In the genomic region with DNA sequence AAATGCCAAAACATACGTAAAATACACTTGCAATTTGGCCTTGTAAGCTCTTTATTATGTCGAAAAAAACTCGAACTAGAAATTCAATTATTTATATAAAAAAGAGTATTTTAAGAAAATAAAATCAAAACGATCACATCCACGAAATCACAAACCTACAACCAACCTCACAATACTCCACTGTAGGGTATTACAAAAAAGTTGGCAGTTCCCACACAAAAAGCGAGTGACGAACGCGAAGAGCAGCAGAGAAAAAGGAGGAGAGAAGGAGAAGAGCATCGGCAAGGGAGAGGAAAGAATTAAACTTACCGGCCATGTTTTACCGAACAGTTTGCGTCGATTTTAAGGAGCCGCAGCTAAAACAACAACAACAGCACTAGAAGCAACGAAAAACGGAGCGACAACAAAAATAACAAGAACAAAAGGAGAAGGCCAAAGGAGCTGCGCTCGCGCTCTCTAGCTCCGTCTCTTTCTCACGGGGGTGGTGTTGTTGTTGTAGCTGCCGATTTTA, we compare ENCODE assay signal across 1 fruit fly cellular context.
TF ChIP-seq lines count a peak whose summit lies in the region.

No protein-coding gene starts in this region.

TF ChIP-seq in whole organism, embryonic, 481 proteins besides CTCF, POLR2A, EP300 and RAD21 (continued from another document and continues in another):
- TF ChIP-seq CG12769 (tag; optimal IDR thresholded peaks at IDR 0.05; lab: Kevin White, UChicago) (no peak), row (GFP tag; IDR thresholded peaks at IDR 0.05; lab: Robert Waterston, UW) (peak; percentile 48; the same call in 2 of the 3 replicates), Deaf1 (tag; optimal IDR thresholded peaks at IDR 0.05; lab: Kevin White, UChicago) (peak; percentile 40), D19A (tag; optimal IDR thresholded peaks at IDR 0.05; lab: Kevin White, UChicago) (peak; percentile 84), HmgD (GFP tag; optimal IDR thresholded peaks at IDR 0.05; lab: Kevin White, UChicago) (no peak), CG31388 (GFP tag; optimal IDR thresholded peaks at IDR 0.05; lab: Kevin White, UChicago) (no peak), sob (GFP tag; IDR thresholded peaks at IDR 0.05; lab: Robert Waterston, UW) (no peak), psq (GFP tag; optimal IDR thresholded peaks at IDR 0.05; lab: Kevin White, UChicago) (peak; percentile 50), CG9437 (GFP tag; optimal IDR thresholded peaks at IDR 0.05; lab: Kevin White, UChicago) (no peak), CG4360 (GFP tag; IDR thresholded peaks at IDR 0.05; lab: Robert Waterston, UW) (peak; percentile 99), CG13123 (GFP tag; optimal IDR thresholded peaks at IDR 0.05; lab: Kevin White, UChicago) (no peak), phol (tag; optimal IDR thresholded peaks at IDR 0.05; lab: Kevin White, UChicago) (peak; percentile 27), CG3726 (GFP tag; IDR thresholded peaks at IDR 0.05; lab: Robert Waterston, UW) (no peak), p53 (GFP tag; optimal IDR thresholded peaks at IDR 0.05; lab: Kevin White, UChicago) (no peak), NFAT (GFP tag; IDR thresholded peaks at IDR 0.05; lab: Robert Waterston, UW) (no peak), Opbp (GFP tag; IDR thresholded peaks at IDR 0.05; lab: Robert Waterston, UW; ENCODE audit: partially characterized antibody) (no peak), crp (GFP tag; optimal IDR thresholded peaks at IDR 0.05; lab: Kevin White, UChicago) (no peak), CG15269 (tag; optimal IDR thresholded peaks at IDR 0.05; lab: Kevin White, UChicago) (peak; percentile 8), Atf6 (GFP tag; IDR thresholded peaks at IDR 0.05; lab: Robert Waterston, UW) (no peak), CG18011 (GFP tag; optimal IDR thresholded peaks at IDR 0.05; lab: Kevin White, UChicago) (no peak), CG34376 (GFP tag; optimal IDR thresholded peaks at IDR 0.05; lab: Kevin White, UChicago) (no peak), NfI (GFP tag; optimal IDR thresholded peaks at IDR 0.05; lab: Kevin White, UChicago) (no peak), HLHmδ (GFP tag; optimal IDR thresholded peaks at IDR 0.05; lab: Kevin White, UChicago) (no peak), sens (GFP tag; lab: Kevin White, UChicago) (peak; percentile 49), CG6689 (GFP tag; IDR thresholded peaks at IDR 0.05; lab: Robert Waterston, UW) (no peak), so (GFP tag; IDR thresholded peaks at IDR 0.05; lab: Robert Waterston, UW) (no peak), Ets65A (GFP tag; lab: Kevin White, UChicago) (no peak), Hmx (GFP tag; optimal IDR thresholded peaks at IDR 0.05; lab: Kevin White, UChicago) (no peak), CG17361 (GFP tag; IDR thresholded peaks at IDR 0.05; lab: Robert Waterston, UW) (no peak), chn (GFP tag; optimal IDR thresholded peaks at IDR 0.05; lab: Kevin White, UChicago) (no peak), Dip2 (GFP tag; IDR thresholded peaks at IDR 0.05; lab: Robert Waterston, UW) (no peak), HHEX (GFP tag; optimal IDR thresholded peaks at IDR 0.05; lab: Kevin White, UChicago) (no peak), CG16779 (GFP tag; IDR thresholded peaks at IDR 0.05; lab: Robert Waterston, UW) (no peak), CG8290 (GFP tag; optimal IDR thresholded peaks at IDR 0.05; lab: Kevin White, UChicago) (no peak), CG8290 (tag; optimal IDR thresholded peaks at IDR 0.05; lab: Kevin White, UChicago) (no peak), fd3F (GFP tag; optimal IDR thresholded peaks at IDR 0.05; lab: Kevin White, UChicago) (no peak), CG15479 (GFP tag; optimal IDR thresholded peaks at IDR 0.05; lab: Kevin White, UChicago) (no peak), B-H1 (GFP tag; IDR thresholded peaks at IDR 0.05; lab: Robert Waterston, UW) (no peak), H15 (GFP tag; IDR thresholded peaks at IDR 0.05; lab: Robert Waterston, UW) (no peak), CG10979 (tag; optimal IDR thresholded peaks at IDR 0.05; lab: Kevin White, UChicago) (peak; percentile 2), CG9797 (GFP tag; optimal IDR thresholded peaks at IDR 0.05; lab: Kevin White, UChicago) (no peak), Lpt (GFP tag; optimal IDR thresholded peaks at IDR 0.05; lab: Kevin White, UChicago) (no peak), ci (GFP tag; IDR thresholded peaks at IDR 0.05; lab: Robert Waterston, UW) (peak; percentile 37; the same call in 1 of the 3 replicates), CG18262 (tag; optimal IDR thresholded peaks at IDR 0.05; lab: Kevin White, UChicago) (peak; percentile 12), CG8359 (GFP tag; optimal IDR thresholded peaks at IDR 0.05; lab: Kevin White, UChicago; ENCODE audit: borderline replicate concordance) (no peak), jumu (GFP tag; optimal IDR thresholded peaks at IDR 0.05; lab: Kevin White, UChicago) (no peak), CG11093 (GFP tag; IDR thresholded peaks at IDR 0.05; lab: Robert Waterston, UW) (no peak), kah (GFP tag; optimal IDR thresholded peaks at IDR 0.05; lab: Kevin White, UChicago) (no peak), Vsx1 (GFP tag; optimal IDR thresholded peaks at IDR 0.05; lab: Kevin White, UChicago) (peak; percentile 31), gro (GFP tag; optimal IDR thresholded peaks at IDR 0.05; lab: Kevin White, UChicago) (no peak), CG10543 (GFP tag; optimal IDR thresholded peaks at IDR 0.05; lab: Kevin White, UChicago) (no peak), CG14014 (GFP tag; IDR thresholded peaks at IDR 0.05; lab: Robert Waterston, UW) (no peak), CoRest (tag; optimal IDR thresholded peaks at IDR 0.05; lab: Kevin White, UChicago) (no peak), pan (optimal IDR thresholded peaks at IDR 0.05; lab: Kevin White, UChicago) (no peak), pan (GFP tag; optimal IDR thresholded peaks at IDR 0.05 in 1 of 2, IDR thresholded peaks at IDR 0.05 in 1 of 2) (no peak), CG9932 (GFP tag; IDR thresholded peaks at IDR 0.05; lab: Robert Waterston, UW) (no peak), zen2 (GFP tag; IDR thresholded peaks at IDR 0.05; lab: Robert Waterston, UW; ENCODE audit: partially characterized antibody) (no peak), fd96Cb (tag; optimal IDR thresholded peaks at IDR 0.05; lab: Kevin White, UChicago) (no peak), D19B (GFP tag; optimal IDR thresholded peaks at IDR 0.05; lab: Kevin White, UChicago) (no peak), CG13894 (tag; optimal IDR thresholded peaks at IDR 0.05; lab: Kevin White, UChicago) (no peak), CG1602 (GFP tag; optimal IDR thresholded peaks at IDR 0.05; lab: Kevin White, UChicago) (no peak), mam (GFP tag; optimal IDR thresholded peaks at IDR 0.05; lab: Kevin White, UChicago) (no peak), Nf-YB (GFP tag; optimal IDR thresholded peaks at IDR 0.05; lab: Kevin White, UChicago) (no peak), CG7357 (GFP tag; IDR thresholded peaks at IDR 0.05; lab: Robert Waterston, UW) (no peak), CG7271 (tag; optimal IDR thresholded peaks at IDR 0.05; lab: Kevin White, UChicago) (no peak), CG42726 (GFP tag; IDR thresholded peaks at IDR 0.05; lab: Robert Waterston, UW; ENCODE audit: partially characterized antibody) (no peak), CG6791 (GFP tag; IDR thresholded peaks at IDR 0.05; lab: Robert Waterston, UW; ENCODE audit: partially characterized antibody) (no peak; the same call in 2 of the 3 replicates), Six4 (GFP tag; optimal IDR thresholded peaks at IDR 0.05; lab: Kevin White, UChicago) (no peak), Ets97D (GFP tag; optimal IDR thresholded peaks at IDR 0.05; lab: Kevin White, UChicago) (no peak), HLH3B (GFP tag; IDR thresholded peaks at IDR 0.05; lab: Robert Waterston, UW) (no peak), ara (GFP tag; IDR thresholded peaks at IDR 0.05; lab: Robert Waterston, UW) (no peak), stc (GFP tag; IDR thresholded peaks at IDR 0.05; lab: Robert Waterston, UW) (no peak), CG8281 (tag; optimal IDR thresholded peaks at IDR 0.05; lab: Kevin White, UChicago) (no peak), Lim3 (GFP tag; IDR thresholded peaks at IDR 0.05; lab: Robert Waterston, UW) (no peak), Mrtf (GFP tag; IDR thresholded peaks at IDR 0.05; lab: Robert Waterston, UW) (no peak), CG43689 (GFP tag; IDR thresholded peaks at IDR 0.05; lab: Robert Waterston, UW) (no peak), Max (GFP tag; optimal IDR thresholded peaks at IDR 0.05; lab: Kevin White, UChicago) (no peak), Bdp1 (GFP tag; optimal IDR thresholded peaks at IDR 0.05; lab: Kevin White, UChicago) (no peak), tna (GFP tag; IDR thresholded peaks at IDR 0.05; lab: Robert Waterston, UW; ENCODE audit: partially characterized antibody) (no peak), CHES-1-like (GFP tag; optimal IDR thresholded peaks at IDR 0.05; lab: Kevin White, UChicago) (no peak), BEAF-32 (GFP tag; optimal IDR thresholded peaks at IDR 0.05; lab: Kevin White, UChicago) (no peak), Dp (GFP tag; optimal IDR thresholded peaks at IDR 0.05; lab: Kevin White, UChicago) (peak; percentile 36), ewg (GFP tag; optimal IDR thresholded peaks at IDR 0.05; lab: Kevin White, UChicago) (peak; percentile 17), Fer2 (tag; optimal IDR thresholded peaks at IDR 0.05; lab: Kevin White, UChicago) (no peak), pros (GFP tag; optimal IDR thresholded peaks at IDR 0.05; lab: Kevin White, UChicago) (peak; percentile 93), z (GFP tag; IDR thresholded peaks at IDR 0.05; lab: Robert Waterston, UW) (no peak), CG10431 (GFP tag; optimal IDR thresholded peaks at IDR 0.05; lab: Kevin White, UChicago) (no peak), NK7.1 (GFP tag; optimal IDR thresholded peaks at IDR 0.05; lab: Kevin White, UChicago) (no peak), CG3847 (GFP tag; IDR thresholded peaks at IDR 0.05; lab: Robert Waterston, UW) (no peak), Oli (tag; optimal IDR thresholded peaks at IDR 0.05; lab: Kevin White, UChicago) (no peak), HmgZ (tag; optimal IDR thresholded peaks at IDR 0.05; lab: Kevin White, UChicago) (no peak), CG33213 (GFP tag; optimal IDR thresholded peaks at IDR 0.05; lab: Kevin White, UChicago) (no peak), sisA (GFP tag; IDR thresholded peaks at IDR 0.05; lab: Robert Waterston, UW) (no peak), CG8924 (tag; optimal IDR thresholded peaks at IDR 0.05; lab: Kevin White, UChicago) (peak; percentile 15), CG17359 (tag; optimal IDR thresholded peaks at IDR 0.05; lab: Kevin White, UChicago) (peak; percentile 26), Dll (GFP tag; IDR thresholded peaks at IDR 0.05; lab: Robert Waterston, UW; ENCODE audit: partially characterized antibody) (no peak), Atf3 (GFP tag; optimal IDR thresholded peaks at IDR 0.05; lab: Kevin White, UChicago) (no peak), toy (GFP tag; IDR thresholded peaks at IDR 0.05; lab: Robert Waterston, UW) (no peak), CG6813 (GFP tag; optimal IDR thresholded peaks at IDR 0.05; lab: Kevin White, UChicago) (no peak), yki (optimal IDR thresholded peaks at IDR 0.05; lab: Kevin White, UChicago) (no peak), luna (GFP tag; optimal IDR thresholded peaks at IDR 0.05; lab: Kevin White, UChicago) (no peak), CG33557 (GFP tag; optimal IDR thresholded peaks at IDR 0.05; lab: Kevin White, UChicago) (no peak), sug (tag; optimal IDR thresholded peaks at IDR 0.05; lab: Kevin White, UChicago) (no peak), CG18619 (GFP tag; optimal IDR thresholded peaks at IDR 0.05; lab: Kevin White, UChicago) (no peak), Tbp (GFP tag; optimal IDR thresholded peaks at IDR 0.05; lab: Kevin White, UChicago) (no peak), CG10147 (GFP tag; optimal IDR thresholded peaks at IDR 0.05; lab: Kevin White, UChicago) (no peak), CG2120 (GFP tag; optimal IDR thresholded peaks at IDR 0.05; lab: Kevin White, UChicago) (peak; percentile 28), Stat92E (GFP tag; optimal IDR thresholded peaks at IDR 0.05; lab: Kevin White, UChicago) (no peak), CG32532 (GFP tag; IDR thresholded peaks at IDR 0.05; lab: Robert Waterston, UW) (0 out of 2 replicates have a peak, but pooled peaks have one; percentile 5), caup (GFP tag; optimal IDR thresholded peaks at IDR 0.05; lab: Kevin White, UChicago; ENCODE audit: severe bottlenecking) (no peak), ato (GFP tag; IDR thresholded peaks at IDR 0.05; lab: Robert Waterston, UW; ENCODE audit: partially characterized antibody) (no peak), CG17568 (GFP tag; optimal IDR thresholded peaks at IDR 0.05; lab: Kevin White, UChicago) (no peak), CG2712 (tag; optimal IDR thresholded peaks at IDR 0.05; lab: Kevin White, UChicago) (peak; percentile 20), Hr39 (optimal IDR thresholded peaks at IDR 0.05; lab: Kevin White, UChicago) (no peak), vfl (GFP tag; optimal IDR thresholded peaks at IDR 0.05; lab: Kevin White, UChicago) (no peak), CG11696 (GFP tag; IDR thresholded peaks at IDR 0.05; lab: Robert Waterston, UW) (no peak), CG11085 (GFP tag; IDR thresholded peaks at IDR 0.05; lab: Robert Waterston, UW) (no peak), CG34224 (GFP tag; IDR thresholded peaks at IDR 0.05; lab: Robert Waterston, UW; ENCODE audit: partially characterized antibody) (no peak), CG16813 (GFP tag; IDR thresholded peaks at IDR 0.05; lab: Robert Waterston, UW; ENCODE audit: partially characterized antibody) (no peak), danr (GFP tag; IDR thresholded peaks at IDR 0.05; lab: Robert Waterston, UW) (no peak), CG9817 (tag; optimal IDR thresholded peaks at IDR 0.05; lab: Kevin White, UChicago) (no peak), CG7839 (tag; optimal IDR thresholded peaks at IDR 0.05; lab: Kevin White, UChicago) (no peak), lbe (GFP tag; optimal IDR thresholded peaks at IDR 0.05; lab: Kevin White, UChicago) (no peak), slou (GFP tag; optimal IDR thresholded peaks at IDR 0.05; lab: Kevin White, UChicago) (no peak), CG8944 (GFP tag; optimal IDR thresholded peaks at IDR 0.05; lab: Kevin White, UChicago) (no peak), Mes4 (GFP tag; optimal IDR thresholded peaks at IDR 0.05; lab: Kevin White, UChicago) (no peak), CG31365 (tag; optimal IDR thresholded peaks at IDR 0.05; lab: Kevin White, UChicago) (no peak), fd64A (GFP tag; optimal IDR thresholded peaks at IDR 0.05; lab: Kevin White, UChicago) (no peak), Doc2 (GFP tag; IDR thresholded peaks at IDR 0.05; lab: Robert Waterston, UW) (no peak), CG10209 (GFP tag; optimal IDR thresholded peaks at IDR 0.05; lab: Kevin White, UChicago) (no peak), fu2 (GFP tag; optimal IDR thresholded peaks at IDR 0.05; lab: Kevin White, UChicago) (no peak), sc (optimal IDR thresholded peaks at IDR 0.05; lab: Kevin White, UChicago) (no peak), sc (GFP tag; optimal IDR thresholded peaks at IDR 0.05; lab: Kevin White, UChicago) (no peak)
